Worm (Caenorhabditis elegans) whole organism, L3 larva: ENCODE measurements around the gene C14C6.3.

Experiments used
- elt-1 ChIP-seq: fragments of 150-350 bp; optimal IDR thresholded peaks from 2 replicates; lab custom pipeline; 2014; ENCODE audit warnings: missing biosample characterization, missing genetic modification characterization
- lsy-12 ChIP-seq: sonication (generic microtip); optimal IDR thresholded peaks from 2 replicates; lab custom pipeline; 2016; ENCODE audit warnings: mild to moderate bottlenecking, missing genetic modification characterization, missing compliant biosample characterization
- pqm-1 ChIP-seq: fragments of 150-350 bp; optimal IDR thresholded peaks from 2 replicates; lab custom pipeline; 2017; ENCODE audit warnings: missing biosample characterization, missing genetic modification characterization, inconsistent platforms
- snpc-4 ChIP-seq: fragments of 150-350 bp; optimal IDR thresholded peaks from 2 replicates; lab custom pipeline; 2014; ENCODE audit warnings: missing biosample characterization, missing genetic modification characterization
- ztf-11 ChIP-seq: fragments of 150-350 bp; optimal IDR thresholded peaks from 2 replicates; lab custom pipeline; 2014; ENCODE audit warnings: missing biosample characterization, missing genetic modification characterization

Gene C14C6.3

ce11 chrV:592959-593358 is 49.7 kb downstream of the C14C6.3 start, which contains the start of gene ZK488.5:
ZK488.5 (plus strand) TSS chrV:593259.
- TF ChIP-seq elt-1 (no peak), snpc-4 (no peak), pqm-1 (tag; lab: Kevin White, UChicago) (no peak), lsy-12 (tag; lab: Kevin White, UChicago) (no peak), ztf-11 (tag; lab: Kevin White, UChicago) (no peak)
